Fruit fly (Drosophila melanogaster) whole organism, embryonic: Measurements from ENCODE around the gene Obp99d.

ENCODE experiments used
- Asciz ChIP-seq: fragments of 200-800 bp; sonication (Bioruptor generic); optimal IDR thresholded peaks from 2 replicates; lab custom pipeline; 2017; ENCODE audit warnings: missing biosample characterization, mild to moderate bottlenecking, missing genetic modification characterization, missing genetic modification reagents
- C15 ChIP-seq: fragments of 200-800 bp; sonication (Bioruptor generic); IDR thresholded peaks from 3 replicates; pipeline ENCODE4 v1.3.6; 2022; ENCODE audit warnings: missing biosample characterization, missing genetic modification characterization
- CG10543 ChIP-seq: fragments of 200-800 bp; sonication (Bioruptor generic); optimal IDR thresholded peaks from 3 replicates; lab custom pipeline; 2017; ENCODE audit warnings: missing biosample characterization, mild to moderate bottlenecking, missing genetic modification characterization, moderate library complexity
- CG10979 ChIP-seq: fragments of 200-800 bp; sonication (Bioruptor generic); optimal IDR thresholded peaks from 2 replicates; lab custom pipeline; 2018; ENCODE audit warnings: missing biosample characterization, mild to moderate bottlenecking, missing genetic modification characterization, moderate library complexity
- CG15269 ChIP-seq: fragments of 200-800 bp; sonication (Bioruptor generic); optimal IDR thresholded peaks from 2 replicates; lab custom pipeline; 2018; ENCODE audit warnings: missing biosample characterization, mild to moderate bottlenecking, missing genetic modification characterization, moderate library complexity
- CG17361 ChIP-seq: fragments of 200-800 bp; sonication (Bioruptor generic); IDR thresholded peaks from 3 replicates; pipeline ENCODE4 v1.3.6; 2022; ENCODE audit warnings: missing biosample characterization, missing genetic modification characterization
- CG17912 ChIP-seq: fragments of 200-800 bp; sonication (Bioruptor generic); optimal IDR thresholded peaks from 2 replicates; lab custom pipeline; 2018; ENCODE audit warnings: missing biosample characterization, mild to moderate bottlenecking, missing genetic modification characterization
- CG18262 ChIP-seq: fragments of 200-800 bp; optimal IDR thresholded peaks from 3 replicates; lab custom pipeline; 2019; ENCODE audit warnings: missing biosample characterization, mild to moderate bottlenecking, missing genetic modification characterization, moderate library complexity
- CG2678 ChIP-seq: fragments of 200-800 bp; sonication (Bioruptor generic); optimal IDR thresholded peaks from 3 replicates; lab custom pipeline; 2019; ENCODE audit warnings: missing biosample characterization, mild to moderate bottlenecking, missing genetic modification characterization, moderate library complexity
- CG2712 ChIP-seq: fragments of 200-800 bp; optimal IDR thresholded peaks from 3 replicates; lab custom pipeline; 2019; ENCODE audit warnings: missing biosample characterization, mild to moderate bottlenecking, missing genetic modification characterization, moderate library complexity
- CG30020 ChIP-seq: fragments of 200-800 bp; optimal IDR thresholded peaks from 2 replicates; lab custom pipeline; 2019; ENCODE audit warnings: missing biosample characterization, mild to moderate bottlenecking, missing genetic modification characterization, moderate library complexity
- CG3065 ChIP-seq: fragments of 200-800 bp; sonication (Bioruptor generic); optimal IDR thresholded peaks from 2 replicates; lab custom pipeline; 2016; ENCODE audit warnings: missing biosample characterization, missing genetic modification characterization
- CG34224 ChIP-seq: fragments of 200-800 bp; sonication (Bioruptor generic); IDR thresholded peaks from 3 replicates; pipeline ENCODE4 v1.3.6; 2022; ENCODE audit warnings: missing biosample characterization, missing genetic modification characterization; ENCODE audit not compliant: partially characterized antibody
- CG34422 ChIP-seq: fragments of 200-800 bp; sonication (Bioruptor generic); IDR thresholded peaks from 3 replicates; pipeline ENCODE4 v1.3.6; 2022; ENCODE audit warnings: missing biosample characterization, missing genetic modification characterization
- CG42726 ChIP-seq: fragments of 200-800 bp; sonication (Bioruptor generic); IDR thresholded peaks from 2 replicates; pipeline ENCODE4 v1.3.6; 2022; ENCODE audit warnings: missing biosample characterization, missing genetic modification characterization; ENCODE audit not compliant: partially characterized antibody
- CG4328 ChIP-seq: fragments of 200-800 bp; sonication (Bioruptor generic); optimal IDR thresholded peaks from 3 replicates; lab custom pipeline; 2017; ENCODE audit warnings: missing biosample characterization, missing genetic modification reagents, missing genetic modification characterization
- CG4360 ChIP-seq: fragments of 200-800 bp; sonication (Bioruptor generic); IDR thresholded peaks from 2 replicates; pipeline ENCODE4 v1.3.6; 2022; ENCODE audit warnings: missing biosample characterization, missing genetic modification characterization
- CG5180 ChIP-seq: fragments of 200-800 bp; sonication (Bioruptor generic); optimal IDR thresholded peaks from 3 replicates; lab custom pipeline; 2017; ENCODE audit warnings: missing biosample characterization, missing genetic modification characterization, mild to moderate bottlenecking, moderate library complexity, missing genetic modification reagents
- CG6175 ChIP-seq: fragments of 200-800 bp; sonication (Bioruptor generic); IDR thresholded peaks from 3 replicates; pipeline ENCODE4 v1.3.6; 2022; ENCODE audit warnings: missing biosample characterization, missing genetic modification characterization
- CG6683 ChIP-seq: fragments of 200-800 bp; sonication (Bioruptor generic); optimal IDR thresholded peaks from 2 replicates; lab custom pipeline; 2017; ENCODE audit warnings: missing biosample characterization, mild to moderate bottlenecking, missing genetic modification characterization, missing genetic modification reagents
- CG6689 ChIP-seq: fragments of 200-800 bp; sonication (Bioruptor generic); IDR thresholded peaks from 2 replicates; pipeline ENCODE4 v1.3.6; 2022; ENCODE audit warnings: missing biosample characterization, missing genetic modification characterization
- CG6813 ChIP-seq: fragments of 200-800 bp; sonication (Bioruptor generic); optimal IDR thresholded peaks from 2 replicates; lab custom pipeline; 2017; ENCODE audit warnings: missing biosample characterization, missing genetic modification characterization, mild to moderate bottlenecking, moderate library complexity, missing genetic modification reagents
- CG7556 ChIP-seq: fragments of 200-800 bp; sonication (Bioruptor generic); optimal IDR thresholded peaks from 2 replicates; lab custom pipeline; 2017; ENCODE audit warnings: missing biosample characterization, mild to moderate bottlenecking, missing genetic modification characterization
- CG7839 ChIP-seq: fragments of 200-800 bp; sonication (Bioruptor generic); optimal IDR thresholded peaks from 3 replicates; lab custom pipeline; 2018; ENCODE audit warnings: missing biosample characterization, mild to moderate bottlenecking, missing genetic modification characterization, moderate library complexity
- CG8359 ChIP-seq: fragments of 200-800 bp; sonication (Bioruptor generic); optimal IDR thresholded peaks from 2 replicates; lab custom pipeline; 2017; ENCODE audit warnings: missing biosample characterization, mild to moderate bottlenecking, missing genetic modification characterization, borderline replicate concordance
- CG8924 ChIP-seq: fragments of 200-800 bp; optimal IDR thresholded peaks from 3 replicates; lab custom pipeline; 2019; ENCODE audit warnings: missing biosample characterization, mild to moderate bottlenecking, missing genetic modification characterization, moderate library complexity
- CG9215 ChIP-seq: fragments of 200-800 bp; sonication (Bioruptor generic); IDR thresholded peaks from 2 replicates; pipeline ENCODE4 v1.3.6; 2022; ENCODE audit warnings: missing biosample characterization, missing genetic modification characterization
- CG9437 ChIP-seq: fragments of 200-800 bp; sonication (Bioruptor generic); optimal IDR thresholded peaks from 2 replicates; lab custom pipeline; 2018; ENCODE audit warnings: missing biosample characterization, mild to moderate bottlenecking, missing genetic modification characterization
- CG9876 ChIP-seq: fragments of 200-800 bp; sonication (Bioruptor generic); optimal IDR thresholded peaks from 2 replicates; lab custom pipeline; 2016; ENCODE audit warnings: missing biosample characterization, missing genetic modification characterization
- Dip2 ChIP-seq: fragments of 200-800 bp; sonication (Bioruptor generic); IDR thresholded peaks from 2 replicates; pipeline ENCODE4 v1.3.6; 2022; ENCODE audit warnings: missing biosample characterization, missing genetic modification characterization
- Fer2 ChIP-seq: fragments of 200-800 bp; sonication (Bioruptor generic); optimal IDR thresholded peaks from 2 replicates; lab custom pipeline; 2018; ENCODE audit warnings: missing biosample characterization, mild to moderate bottlenecking, missing genetic modification characterization, moderate library complexity
- Hsf ChIP-seq: fragments of 200-800 bp; sonication (Bioruptor generic); optimal IDR thresholded peaks from 3 replicates; lab custom pipeline; 2016; ENCODE audit warnings: missing biosample characterization, missing genetic modification characterization
- NC2β ChIP-seq: fragments of 200-800 bp; sonication (Bioruptor generic); optimal IDR thresholded peaks from 2 replicates; lab custom pipeline; 2016; ENCODE audit warnings: missing biosample characterization, missing genetic modification characterization
- Sox102F ChIP-seq: fragments of 200-800 bp; sonication (Bioruptor generic); optimal IDR thresholded peaks from 2 replicates; lab custom pipeline; 2018; ENCODE audit warnings: missing biosample characterization, mild to moderate bottlenecking, missing genetic modification characterization, moderate library complexity
- dati ChIP-seq: fragments of 200-800 bp; sonication (Bioruptor generic); IDR thresholded peaks from 2 replicates; pipeline ENCODE4 v1.3.6; 2022; ENCODE audit warnings: missing biosample characterization, missing genetic modification characterization
- emc ChIP-seq: fragments of 200-800 bp; sonication (Bioruptor generic); optimal IDR thresholded peaks from 2 replicates; lab custom pipeline; 2016; ENCODE audit warnings: missing biosample characterization, missing genetic modification characterization
- h ChIP-seq: fragments of >200 bp; optimal IDR thresholded peaks from 2 replicates; lab custom pipeline; 2017
- hkb ChIP-seq, 2 experiments: fragments of 200-800 bp in 1 of 2; fragments of >200 bp in 1 of 2; sonication (Bioruptor generic) in 1 of 2; IDR thresholded peaks in 1 of 2; optimal IDR thresholded peaks in 1 of 2; 2 replicates each; pipeline versions ENCODE4 v1.3.6 to Lab custom; 2017 to 2022; ENCODE audit warnings: missing biosample characterization in 1 of 2, missing genetic modification characterization in 1 of 2
- nmo ChIP-seq: fragments of 200-800 bp; sonication (Bioruptor generic); optimal IDR thresholded peaks from 2 replicates; lab custom pipeline; 2018; ENCODE audit warnings: missing biosample characterization, mild to moderate bottlenecking, missing genetic modification characterization, moderate library complexity
- peb ChIP-seq: fragments of 200-800 bp; sonication (Bioruptor generic); IDR thresholded peaks from 2 replicates; pipeline ENCODE4 v1.3.6; 2022; ENCODE audit warnings: missing biosample characterization, missing genetic modification characterization
- run ChIP-seq: fragments of 200-800 bp; sonication (Bioruptor generic); optimal IDR thresholded peaks from 3 replicates; lab custom pipeline; 2018; ENCODE audit warnings: missing biosample characterization, mild to moderate bottlenecking, missing genetic modification characterization
- sens ChIP-seq: fragments of 200-800 bp; sonication (Bioruptor generic); peaks from one replicate; lab custom pipeline; 2016; ENCODE audit warnings: missing biosample characterization, missing genetic modification characterization
- sna ChIP-seq: fragments of 200-800 bp; sonication (Bioruptor generic); IDR thresholded peaks from 2 replicates; pipeline ENCODE4 v1.3.6; 2022; ENCODE audit warnings: missing biosample characterization, missing genetic modification characterization; ENCODE audit not compliant: partially characterized antibody
- sr ChIP-seq: fragments of 200-800 bp; sonication (Bioruptor generic); IDR thresholded peaks from 3 replicates; pipeline ENCODE4 v1.3.6; 2022; ENCODE audit warnings: missing biosample characterization, missing genetic modification characterization
- usp ChIP-seq: fragments of >200 bp; optimal IDR thresholded peaks from 2 replicates; lab custom pipeline; 2017; ENCODE audit warnings: missing biosample characterization, missing genetic modification characterization
- vvl ChIP-seq: fragments of 200-800 bp; sonication (Bioruptor generic); IDR thresholded peaks from 2 replicates; pipeline ENCODE4 v1.3.6; 2022; ENCODE audit warnings: missing biosample characterization, missing genetic modification characterization
- yki ChIP-seq: fragments of >200 bp; optimal IDR thresholded peaks from 3 replicates; lab custom pipeline; 2018
- zfh2 ChIP-seq: fragments of 200-800 bp; sonication (Bioruptor generic); optimal IDR thresholded peaks from 2 replicates; lab custom pipeline; 2016; ENCODE audit warnings: missing biosample characterization, missing genetic modification characterization

Obp99d gene

DNA sequence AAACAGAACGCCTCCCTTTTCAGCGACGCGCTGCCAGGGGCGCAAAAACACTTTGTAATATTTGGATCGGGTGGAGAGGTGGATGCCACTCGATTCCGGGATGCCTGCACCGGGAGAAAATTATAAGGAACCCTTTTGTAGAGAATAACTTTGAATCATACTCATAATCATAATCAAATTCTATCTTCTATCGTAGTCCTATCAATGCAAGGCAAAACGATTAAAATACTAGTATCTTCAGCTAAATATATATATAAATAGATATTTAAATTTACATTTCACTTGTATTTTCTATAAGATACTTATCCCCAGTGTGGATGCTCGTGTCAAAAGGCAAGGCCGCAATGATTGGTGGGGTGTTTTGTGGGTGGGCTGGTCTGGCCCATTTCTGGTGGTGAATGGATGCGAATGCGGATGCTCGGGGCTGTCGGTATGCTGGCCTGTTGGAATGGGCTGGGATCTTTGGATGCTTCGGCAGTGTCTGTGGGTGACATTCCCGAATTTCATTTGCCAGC, 8.5 kb upstream of the Obp99d start (continued):
- TF ChIP-seq CG2712 (peak; percentile 20), CG10979 (tag; lab: Kevin White, UChicago) (peak; percentile 23), sna (GFP tag; lab: Robert Waterston, UW) (no peak), yki (lab: Kevin White, UChicago) (no peak), CG42726 (GFP tag; lab: Robert Waterston, UW) (no peak), CG6175 (GFP tag; lab: Robert Waterston, UW) (no peak), CG15269 (peak; percentile 1), usp (no peak), CG5180 (no peak), Hsf (GFP tag; lab: Kevin White, UChicago) (no peak), emc (GFP tag; lab: Kevin White, UChicago) (no peak), CG7556 (GFP tag; lab: Kevin White, UChicago) (peak; percentile 31), CG8924 (no peak), NC2β (GFP tag; lab: Kevin White, UChicago) (no peak), CG4360 (no peak), CG8359 (GFP tag; lab: Kevin White, UChicago) (no peak), CG6683 (GFP tag; lab: Kevin White, UChicago) (no peak), CG34422 (GFP tag; lab: Robert Waterston, UW) (no peak), CG17361 (no peak), CG4328 (GFP tag; lab: Kevin White, UChicago) (no peak), peb (GFP tag; lab: Robert Waterston, UW) (no peak), CG3065 (GFP tag; lab: Kevin White, UChicago) (no peak), sens (GFP tag; lab: Kevin White, UChicago) (peak; percentile 25), CG6813 (GFP tag; lab: Kevin White, UChicago) (no peak), CG7839 (peak; percentile 12), CG6689 (GFP tag; lab: Robert Waterston, UW) (no peak), CG34224 (no peak), run (tag; lab: Kevin White, UChicago) (no peak), CG9876 (GFP tag; lab: Kevin White, UChicago) (no peak), Asciz (GFP tag; lab: Kevin White, UChicago) (no peak), Dip2 (GFP tag; lab: Robert Waterston, UW) (no peak), nmo (GFP tag; lab: Kevin White, UChicago) (peak; percentile 6), dati (no peak), CG30020 (tag; lab: Kevin White, UChicago) (no peak), CG10543 (GFP tag; lab: Kevin White, UChicago) (no peak), C15 (GFP tag; lab: Robert Waterston, UW) (no peak), Sox102F (peak; percentile 44), CG2678 (no peak), CG17912 (GFP tag; lab: Kevin White, UChicago) (no peak), h (no peak), Fer2 (no peak), CG18262 (tag; lab: Kevin White, UChicago) (peak; percentile 2), CG9215 (no peak), CG9437 (GFP tag; lab: Kevin White, UChicago) (no peak), sr (GFP tag; lab: Robert Waterston, UW) (no peak), zfh2 (no peak), vvl (no peak), hkb (optimal IDR thresholded peaks at IDR 0.05; lab: Kevin White, UChicago) (no peak), hkb (GFP tag; IDR thresholded peaks at IDR 0.05; lab: Robert Waterston, UW) (no peak)
